Fruit fly (Drosophila melanogaster): ENCODE data around the gene RfC4.

Gene RfC4

DNA sequence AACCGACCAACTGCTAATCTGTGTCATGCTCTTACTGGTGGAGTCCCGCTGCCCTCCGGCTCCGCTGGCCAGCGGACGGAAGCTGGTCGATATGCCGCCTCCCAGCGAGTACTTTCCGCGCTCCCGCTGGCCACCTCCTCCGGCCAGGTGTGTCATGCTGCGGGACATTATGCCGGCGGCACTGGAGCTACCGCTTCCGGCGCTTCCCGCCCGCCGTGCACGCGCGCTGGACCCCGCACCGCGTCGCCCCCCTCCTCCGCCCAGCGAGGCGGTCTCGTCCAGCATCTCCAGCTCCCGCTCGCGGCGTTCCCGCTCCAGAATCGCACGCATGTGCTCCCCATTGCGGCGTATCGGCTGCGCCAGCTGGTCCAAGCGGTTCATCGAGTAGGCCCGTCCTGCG, 7.3 kb downstream of the RfC4 start:
- TF ChIP-seq salr (GFP tag; optimal IDR thresholded peaks at IDR 0.05) (no peak), CG3032 (tag; optimal IDR thresholded peaks at IDR 0.05) (no peak)

DNA sequence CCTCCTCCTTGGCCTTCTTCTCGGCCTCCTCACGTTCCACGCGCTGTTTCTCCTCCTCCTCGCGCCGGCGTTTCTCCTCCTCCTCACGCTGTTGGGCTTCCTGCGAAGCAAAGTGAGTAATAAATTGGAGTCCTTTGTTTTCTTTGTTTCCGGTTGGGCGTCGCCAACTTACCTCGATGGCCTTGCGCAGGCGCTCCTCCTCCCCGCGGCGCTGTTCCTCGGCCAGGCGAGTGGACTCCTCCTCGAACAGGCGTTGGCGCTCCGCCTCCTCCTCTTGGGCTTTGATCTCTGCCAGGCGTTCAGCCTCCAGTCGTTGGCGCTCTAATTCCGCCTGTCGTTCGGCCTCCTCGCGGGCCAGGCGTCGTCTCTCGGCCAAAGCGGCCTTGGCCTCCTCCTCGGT, 10.1 kb downstream of the RfC4 start:
- TF ChIP-seq CG3032 (tag; optimal IDR thresholded peaks at IDR 0.05) (no peak), CG6808 (GFP tag; optimal IDR thresholded peaks at IDR 0.05) (no peak), CG8319 (GFP tag; optimal IDR thresholded peaks at IDR 0.05) (no peak), CG6163 (GFP tag; IDR thresholded peaks at IDR 0.05) (no peak), topi (GFP tag; optimal IDR thresholded peaks at IDR 0.05) (no peak), CG3919 (GFP tag; optimal IDR thresholded peaks at IDR 0.05) (no peak), achi (GFP tag; optimal IDR thresholded peaks at IDR 0.05) (no peak), Sox14 (GFP tag; optimal IDR thresholded peaks at IDR 0.05) (no peak), CG11762 (GFP tag; optimal IDR thresholded peaks at IDR 0.05; ENCODE audit: insufficient read depth) (no peak), Hr38 (GFP tag; optimal IDR thresholded peaks at IDR 0.05) (no peak), Eip75B (GFP tag; optimal IDR thresholded peaks at IDR 0.05) (no peak), CG10669 (GFP tag; optimal IDR thresholded peaks at IDR 0.05) (no peak), esn (GFP tag; optimal IDR thresholded peaks at IDR 0.05) (no peak), dsx (GFP tag; optimal IDR thresholded peaks at IDR 0.05; ENCODE audit: poor library complexity, severe bottlenecking) (no peak), cyc (GFP tag; optimal IDR thresholded peaks at IDR 0.05) (no peak), CG11902 (GFP tag; optimal IDR thresholded peaks at IDR 0.05) (no peak), CG16779 (tag; optimal IDR thresholded peaks at IDR 0.05) (no peak), Eip93F (GFP tag; optimal IDR thresholded peaks at IDR 0.05) (no peak), Sox15 (GFP tag; optimal IDR thresholded peaks at IDR 0.05) (no peak)

DNA sequence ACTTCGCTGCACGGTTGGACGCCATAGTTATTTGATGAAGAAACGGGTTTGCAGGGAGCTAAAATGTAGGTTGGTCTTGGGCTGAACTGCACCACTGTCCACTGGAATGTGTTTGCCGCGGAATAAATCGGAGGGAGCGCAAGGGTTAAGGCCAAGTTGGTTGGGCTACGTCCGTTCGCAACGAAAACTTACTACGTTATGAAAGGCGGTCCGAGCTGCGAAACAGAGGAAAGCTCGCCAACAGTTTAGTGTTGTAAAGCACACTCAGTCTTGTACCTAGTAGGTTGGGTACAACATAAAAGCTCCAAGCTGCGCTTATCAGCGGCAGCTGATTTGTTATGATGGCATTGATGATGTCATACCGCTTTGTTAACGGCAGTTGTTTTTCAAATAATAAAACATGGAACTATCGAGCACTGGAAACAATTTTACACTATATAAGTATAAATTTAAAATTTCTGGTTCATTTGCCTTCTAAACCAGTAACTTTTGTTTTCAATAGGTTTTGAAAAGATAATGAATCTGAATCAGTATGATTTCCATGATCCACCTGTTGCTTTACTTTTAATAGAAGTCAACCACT, 13.6 kb downstream of the RfC4 start, which contains the start of gene Chd64:
Gene Chd64 (minus strand): TSS at position 204 of the 583 bp plus-strand sequence.
- TF ChIP-seq CG11902 (GFP tag; optimal IDR thresholded peaks at IDR 0.05), result no peak
- TF ChIP-seq achi (GFP tag; optimal IDR thresholded peaks at IDR 0.05), result no peak
- TF ChIP-seq pdm3 (GFP tag; optimal IDR thresholded peaks at IDR 0.05), result no peak
- TF ChIP-seq cyc (GFP tag; optimal IDR thresholded peaks at IDR 0.05), result no peak
- TF ChIP-seq CG7368 (GFP tag; optimal IDR thresholded peaks at IDR 0.05), result peak; percentile 21
- no peak for TF ChIP-seq CG6276 (GFP tag; optimal IDR thresholded peaks at IDR 0.05)
- 0 out of 3 replicates have a peak, but pooled peaks have one; percentile 43 for TF ChIP-seq CG6163 (GFP tag; IDR thresholded peaks at IDR 0.05)
- TF ChIP-seq lz (GFP tag; optimal IDR thresholded peaks at IDR 0.05), result peak; percentile 50
- TF ChIP-seq CG32006 (GFP tag; optimal IDR thresholded peaks at IDR 0.05), result no peak
- peak; percentile 76 for TF ChIP-seq CG6854 (GFP tag; optimal IDR thresholded peaks at IDR 0.05)
- no peak for TF ChIP-seq Hr39 (GFP tag; optimal IDR thresholded peaks at IDR 0.05)
- TF ChIP-seq topi (GFP tag; optimal IDR thresholded peaks at IDR 0.05), result peak; percentile 45
- no peak for TF ChIP-seq Met (GFP tag; optimal IDR thresholded peaks at IDR 0.05)
- no peak for TF ChIP-seq CG10631 (GFP tag; optimal IDR thresholded peaks at IDR 0.05)
- TF ChIP-seq Hr38 (GFP tag; optimal IDR thresholded peaks at IDR 0.05), result no peak
- TF ChIP-seq fd85E (GFP tag; optimal IDR thresholded peaks at IDR 0.05), result no peak
- TF ChIP-seq CG11294 (GFP tag; IDR thresholded peaks at IDR 0.05), result 0 out of 2 replicates have a peak, but pooled peaks have one; percentile 13
- no peak for TF ChIP-seq Gug (GFP tag; IDR thresholded peaks at IDR 0.05)
- TF ChIP-seq CG3032 (tag; optimal IDR thresholded peaks at IDR 0.05), result peak; percentile 27
- no peak for TF ChIP-seq dac (GFP tag; optimal IDR thresholded peaks at IDR 0.05)
- no peak for TF ChIP-seq acj6 (GFP tag; optimal IDR thresholded peaks at IDR 0.05)
- TF ChIP-seq CG11762 (GFP tag; optimal IDR thresholded peaks at IDR 0.05; ENCODE audit: insufficient read depth), result no peak
- no peak for TF ChIP-seq spab (GFP tag; optimal IDR thresholded peaks at IDR 0.05)
- TF ChIP-seq CG31627 (GFP tag; optimal IDR thresholded peaks at IDR 0.05), result no peak
- TF ChIP-seq Sox102F (GFP tag; optimal IDR thresholded peaks at IDR 0.05), result peak; percentile 61
- TF ChIP-seq fd59A (GFP tag; optimal IDR thresholded peaks at IDR 0.05), result no peak
- TF ChIP-seq OdsH (GFP tag; optimal IDR thresholded peaks at IDR 0.05), result no peak
- TF ChIP-seq ss (GFP tag; optimal IDR thresholded peaks at IDR 0.05), result no peak
- no peak for TF ChIP-seq CG9139 (GFP tag; optimal IDR thresholded peaks at IDR 0.05)
- peak; percentile 64; the same call in 2 of the 3 replicates for TF ChIP-seq eg (GFP tag; IDR thresholded peaks at IDR 0.05)
- TF ChIP-seq Ets96B (tag; optimal IDR thresholded peaks at IDR 0.05), result no peak
- no peak for TF ChIP-seq CG1621 (tag; optimal IDR thresholded peaks at IDR 0.05)
- peak; percentile 45 for TF ChIP-seq Lpt (GFP tag; optimal IDR thresholded peaks at IDR 0.05)
- no peak for TF ChIP-seq CG3919 (GFP tag; optimal IDR thresholded peaks at IDR 0.05)
- TF ChIP-seq Hr4 (GFP tag; optimal IDR thresholded peaks at IDR 0.05), result peak; percentile 21
- TF ChIP-seq Sox14 (GFP tag; optimal IDR thresholded peaks at IDR 0.05), result no peak
- TF ChIP-seq net (GFP tag; optimal IDR thresholded peaks at IDR 0.05), result no peak

Measured in whole organism, prepupa.